Fruit fly (Drosophila melanogaster): ENCODE results near the gene eIF4E1.

eIF4E1 gene

DNA sequence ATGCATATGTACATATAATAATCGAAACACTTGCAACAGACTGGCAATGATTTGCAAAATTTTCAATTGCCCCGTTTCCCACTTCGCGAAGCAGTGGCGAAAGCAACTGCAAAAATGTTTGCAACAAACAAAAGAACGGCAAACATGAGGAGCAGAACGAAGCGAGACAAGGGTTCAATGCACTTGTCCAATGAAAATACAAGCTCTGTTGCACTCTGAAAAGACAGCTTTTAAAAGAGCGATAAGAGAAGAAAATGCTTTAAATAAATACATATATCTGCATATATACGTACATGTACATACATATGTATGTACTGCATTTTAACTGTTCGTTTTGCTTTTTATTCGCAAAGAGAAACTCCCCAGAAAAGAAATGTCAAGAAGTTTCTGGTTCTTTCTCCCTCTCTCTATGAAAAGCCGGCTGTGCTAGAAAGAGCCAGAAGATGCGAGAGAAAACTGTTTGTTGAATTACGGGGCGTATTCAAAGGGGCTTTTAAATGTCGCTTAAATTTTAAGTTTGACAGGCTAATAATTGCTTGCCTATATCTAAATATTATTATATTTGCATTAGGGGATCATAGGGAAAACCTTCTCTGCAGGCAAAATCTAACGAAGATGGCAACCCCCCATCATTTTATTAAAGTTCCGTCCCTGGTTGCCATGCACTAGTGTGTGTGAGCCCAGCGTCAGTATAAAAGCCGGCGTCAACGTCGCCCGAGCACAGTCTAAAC, 18.8 kb downstream of the eIF4E1 start, which contains the start of gene Hsp27 (continued):
- TF ChIP-seq CG11398 (GFP tag; optimal IDR thresholded peaks at IDR 0.05), result peak; percentile 60
- TF ChIP-seq CG11456 (GFP tag; IDR thresholded peaks at IDR 0.05), result peak; percentile 98
- peak; percentile 99 for TF ChIP-seq CG4404 (GFP tag; IDR thresholded peaks at IDR 0.05)
- TF ChIP-seq CG12236 (GFP tag; optimal IDR thresholded peaks at IDR 0.05), result peak; percentile 66
- TF ChIP-seq CG10654 (GFP tag; optimal IDR thresholded peaks at IDR 0.05), result peak; percentile 98
- TF ChIP-seq Adf1 (GFP tag; IDR thresholded peaks at IDR 0.05), result peak; percentile 87
- peak; percentile 95 for TF ChIP-seq CG3065 (GFP tag; optimal IDR thresholded peaks at IDR 0.05)
- peak; percentile 99 for TF ChIP-seq Rfx (GFP tag; IDR thresholded peaks at IDR 0.05)
- peak; percentile 98 for TF ChIP-seq CG3726 (GFP tag; IDR thresholded peaks at IDR 0.05)
- no peak for TF ChIP-seq kni (GFP tag; optimal IDR thresholded peaks at IDR 0.05)
- TF ChIP-seq btn (GFP tag; optimal IDR thresholded peaks at IDR 0.05), result peak; percentile 94
- TF ChIP-seq BtbVII (GFP tag; optimal IDR thresholded peaks at IDR 0.05), result peak; percentile 96
- peak; percentile 98 for TF ChIP-seq row (GFP tag; IDR thresholded peaks at IDR 0.05)
- no peak for TF ChIP-seq chinmo (GFP tag; IDR thresholded peaks at IDR 0.05; ENCODE audit: partially characterized antibody)
- TF ChIP-seq CG18619 (GFP tag; optimal IDR thresholded peaks at IDR 0.05), result peak; percentile 97
- TF ChIP-seq CG8089 (GFP tag; optimal IDR thresholded peaks at IDR 0.05), result peak; percentile 83

DNA sequence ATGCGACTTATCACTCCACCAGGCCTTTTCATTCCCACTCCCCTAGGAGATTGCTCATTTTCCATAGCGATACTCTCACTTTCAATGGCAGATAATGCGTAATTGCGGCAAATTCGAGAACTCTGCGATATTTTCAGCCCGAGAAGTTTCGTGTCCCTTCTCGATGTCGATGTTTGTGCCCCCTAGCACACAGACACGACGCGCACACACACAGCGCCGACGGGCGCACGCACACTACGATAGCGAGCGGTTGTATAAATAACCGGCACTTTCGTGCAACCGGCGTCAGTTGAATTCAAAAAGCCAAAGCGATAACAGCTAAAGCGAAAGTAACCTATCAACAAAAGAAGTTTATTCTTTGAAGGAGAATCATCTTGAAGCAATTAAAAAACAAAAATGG, 20.7 kb downstream of the eIF4E1 start, which contains the start of gene Hsp23:
Gene Hsp23 (plus strand): TSS at position 281 of the 400 bp plus-strand sequence.
- peak; percentile 27 for TF ChIP-seq BEAF-32 (GFP tag; optimal IDR thresholded peaks at IDR 0.05)
- peak; percentile 41 for TF ChIP-seq CG15601 (tag; optimal IDR thresholded peaks at IDR 0.05)
- no peak for TF ChIP-seq CG6654 (GFP tag; optimal IDR thresholded peaks at IDR 0.05)
- peak; percentile 77 for TF ChIP-seq Deaf1 (tag; optimal IDR thresholded peaks at IDR 0.05)
- no peak for TF ChIP-seq slou (GFP tag; optimal IDR thresholded peaks at IDR 0.05)
- TF ChIP-seq MBD-R2 (GFP tag; IDR thresholded peaks at IDR 0.05), result 0 out of 2 replicates have a peak, but pooled peaks have one; percentile 9
- peak; percentile 5 for TF ChIP-seq wek (GFP tag; optimal IDR thresholded peaks at IDR 0.05)
- TF ChIP-seq abd-A (tag; optimal IDR thresholded peaks at IDR 0.05), result peak; percentile 51
- no peak for TF ChIP-seq zfh1 (GFP tag; IDR thresholded peaks at IDR 0.05)
- peak; percentile 84 for TF ChIP-seq cg (GFP tag; optimal IDR thresholded peaks at IDR 0.05)
- peak; percentile 6 for TF ChIP-seq Nf-YC (tag; optimal IDR thresholded peaks at IDR 0.05)
- peak; percentile 97 for TF ChIP-seq CG15479 (GFP tag; optimal IDR thresholded peaks at IDR 0.05)
- TF ChIP-seq CG13894 (tag; optimal IDR thresholded peaks at IDR 0.05), result peak; percentile 45
- peak; percentile 9 for TF ChIP-seq CG1603 (tag; optimal IDR thresholded peaks at IDR 0.05)
- no peak for TF ChIP-seq Dbx (GFP tag; IDR thresholded peaks at IDR 0.05)
- TF ChIP-seq bbx (GFP tag; IDR thresholded peaks at IDR 0.05; ENCODE audit: partially characterized antibody), result peak; percentile 37; the same call in 1 of the 2 replicates
- peak; percentile 37 for TF ChIP-seq nerfin-1 (tag; optimal IDR thresholded peaks at IDR 0.05)
- TF ChIP-seq MESR4 (GFP tag; optimal IDR thresholded peaks at IDR 0.05), result no peak
- TF ChIP-seq CrebB (tag; optimal IDR thresholded peaks at IDR 0.05), result no peak
- peak; percentile 51; the same call in 1 of the 2 replicates for TF ChIP-seq CG13287 (GFP tag; IDR thresholded peaks at IDR 0.05; ENCODE audit: partially characterized antibody)
- TF ChIP-seq ci (GFP tag; IDR thresholded peaks at IDR 0.05), result 0 out of 3 replicates have a peak, but pooled peaks have one; percentile 10
- TF ChIP-seq CG33557 (GFP tag; optimal IDR thresholded peaks at IDR 0.05), result peak; percentile 11
- TF ChIP-seq mld (GFP tag; IDR thresholded peaks at IDR 0.05; ENCODE audit: partially characterized antibody), result 0 out of 3 replicates have a peak, but pooled peaks have one; percentile 15
- TF ChIP-seq Pdp1 (GFP tag; optimal IDR thresholded peaks at IDR 0.05), result peak in 1 of 2 experiments; percentile 40
- TF ChIP-seq CG14441 (GFP tag; IDR thresholded peaks at IDR 0.05), result no peak
- no peak for TF ChIP-seq tna (GFP tag; IDR thresholded peaks at IDR 0.05; ENCODE audit: partially characterized antibody)
- TF ChIP-seq insv (GFP tag; optimal IDR thresholded peaks at IDR 0.05), result peak in 1 of 2 experiments; percentile 40
- 0 out of 2 replicates have a peak, but pooled peaks have one; percentile 30 for TF ChIP-seq unc-4 (GFP tag; IDR thresholded peaks at IDR 0.05; ENCODE audit: partially characterized antibody)
- TF ChIP-seq pzg (GFP tag; optimal IDR thresholded peaks at IDR 0.05), result peak; percentile 2
- TF ChIP-seq lbe (GFP tag; optimal IDR thresholded peaks at IDR 0.05), result peak; percentile 65
- peak; percentile 17; the same call in 1 of the 2 replicates for TF ChIP-seq Bgb (GFP tag; IDR thresholded peaks at IDR 0.05; ENCODE audit: partially characterized antibody)
